Fruit fly (Drosophila melanogaster) whole organism, embryonic: ENCODE data around the gene CG13694.

ENCODE experiments used
- Aef1 ChIP-seq: fragments of 200-800 bp; sonication (Bioruptor generic); IDR thresholded peaks from 3 replicates; pipeline ENCODE4 v1.3.6; 2022; ENCODE audit warnings: missing biosample characterization, missing genetic modification characterization
- Asciz ChIP-seq: fragments of 200-800 bp; sonication (Bioruptor generic); optimal IDR thresholded peaks from 2 replicates; lab custom pipeline; 2017; ENCODE audit warnings: missing biosample characterization, mild to moderate bottlenecking, missing genetic modification characterization, missing genetic modification reagents
- Atf6 ChIP-seq: fragments of 200-800 bp; sonication (Bioruptor generic); IDR thresholded peaks from 2 replicates; pipeline ENCODE4 v1.3.6; 2022; ENCODE audit warnings: missing biosample characterization, missing genetic modification characterization
- Bgb ChIP-seq: fragments of 200-800 bp; sonication (Bioruptor generic); IDR thresholded peaks from 2 replicates; pipeline ENCODE4 v1.3.6; 2022; ENCODE audit warnings: missing biosample characterization, missing genetic modification characterization; ENCODE audit not compliant: partially characterized antibody
- Blimp-1 ChIP-seq: fragments of 200-800 bp; sonication (Bioruptor generic); optimal IDR thresholded peaks from 3 replicates; lab custom pipeline; 2018; ENCODE audit warnings: missing biosample characterization, missing genetic modification characterization, mild to moderate bottlenecking, moderate library complexity, missing genetic modification reagents
- CG10543 ChIP-seq: fragments of 200-800 bp; sonication (Bioruptor generic); optimal IDR thresholded peaks from 3 replicates; lab custom pipeline; 2017; ENCODE audit warnings: missing biosample characterization, mild to moderate bottlenecking, missing genetic modification characterization, moderate library complexity
- CG10565 ChIP-seq: fragments of 200-800 bp; sonication (Bioruptor generic); optimal IDR thresholded peaks from 3 replicates; lab custom pipeline; 2016; ENCODE audit warnings: missing biosample characterization, mild to moderate bottlenecking, missing genetic modification characterization
- CG12236 ChIP-seq: fragments of 200-800 bp; sonication (Bioruptor generic); optimal IDR thresholded peaks from 2 replicates; lab custom pipeline; 2016; ENCODE audit warnings: missing biosample characterization, missing genetic modification characterization
- CG12942 ChIP-seq: fragments of 200-800 bp; sonication (Bioruptor generic); optimal IDR thresholded peaks from 3 replicates; lab custom pipeline; 2016; ENCODE audit warnings: missing biosample characterization, missing genetic modification characterization
- CG13894 ChIP-seq: fragments of 200-800 bp; sonication (Bioruptor generic); optimal IDR thresholded peaks from 3 replicates; lab custom pipeline; 2018; ENCODE audit warnings: missing biosample characterization, mild to moderate bottlenecking, missing genetic modification characterization, moderate library complexity
- CG14667 ChIP-seq: fragments of 200-800 bp; sonication (Bioruptor generic); IDR thresholded peaks from 2 replicates; pipeline ENCODE4 v1.3.6; 2022; ENCODE audit warnings: missing biosample characterization, missing genetic modification characterization
- CG1603 ChIP-seq: fragments of 200-800 bp; sonication (Bioruptor generic); optimal IDR thresholded peaks from 2 replicates; lab custom pipeline; 2019; ENCODE audit warnings: missing biosample characterization, mild to moderate bottlenecking, missing genetic modification characterization, moderate library complexity
- CG1647 ChIP-seq: fragments of 200-800 bp; sonication (Bioruptor generic); optimal IDR thresholded peaks from 3 replicates; lab custom pipeline; 2016; ENCODE audit warnings: missing biosample characterization, missing genetic modification characterization
- CG16813 ChIP-seq: fragments of 200-800 bp; sonication (Bioruptor generic); IDR thresholded peaks from 3 replicates; pipeline ENCODE4 v1.3.6; 2022; ENCODE audit warnings: missing biosample characterization, missing genetic modification characterization; ENCODE audit not compliant: partially characterized antibody
- CG18476 ChIP-seq: fragments of 200-800 bp; sonication (Bioruptor generic); optimal IDR thresholded peaks from 2 replicates; lab custom pipeline; 2016; ENCODE audit warnings: missing biosample characterization, mild to moderate bottlenecking, missing genetic modification characterization
- CG18619 ChIP-seq: fragments of 200-800 bp; sonication (Bioruptor generic); optimal IDR thresholded peaks from 3 replicates; lab custom pipeline; 2017; ENCODE audit warnings: missing biosample characterization, mild to moderate bottlenecking, missing genetic modification characterization
- CG2129 ChIP-seq: fragments of 200-800 bp; sonication (Bioruptor generic); IDR thresholded peaks from 2 replicates; pipeline ENCODE4 v1.3.6; 2022; ENCODE audit warnings: missing biosample characterization, missing genetic modification characterization; ENCODE audit not compliant: partially characterized antibody
- CG2889 ChIP-seq: fragments of 200-800 bp; sonication (Bioruptor generic); IDR thresholded peaks from 3 replicates; pipeline ENCODE4 v1.3.6; 2022; ENCODE audit warnings: missing biosample characterization, missing genetic modification characterization
- CG31224 ChIP-seq: fragments of 200-800 bp; sonication (Bioruptor generic); IDR thresholded peaks from 2 replicates; pipeline ENCODE4 v1.3.6; 2022; ENCODE audit warnings: missing biosample characterization, missing genetic modification characterization
- CG31365 ChIP-seq: fragments of 200-800 bp; sonication (Bioruptor generic); optimal IDR thresholded peaks from 2 replicates; lab custom pipeline; 2018; ENCODE audit warnings: missing biosample characterization, mild to moderate bottlenecking, missing genetic modification characterization
- CG3163 ChIP-seq: fragments of 200-800 bp; sonication (Bioruptor generic); optimal IDR thresholded peaks from 3 replicates; lab custom pipeline; 2016; ENCODE audit warnings: missing biosample characterization, missing genetic modification characterization
- CG3407 ChIP-seq: fragments of 200-800 bp; sonication (Bioruptor generic); optimal IDR thresholded peaks from 2 replicates; lab custom pipeline; 2018; ENCODE audit warnings: missing biosample characterization, mild to moderate bottlenecking, missing genetic modification characterization
- CG34224 ChIP-seq: fragments of 200-800 bp; sonication (Bioruptor generic); IDR thresholded peaks from 3 replicates; pipeline ENCODE4 v1.3.6; 2022; ENCODE audit warnings: missing biosample characterization, missing genetic modification characterization; ENCODE audit not compliant: partially characterized antibody
- CG34376 ChIP-seq: fragments of 200-800 bp; sonication (Bioruptor generic); optimal IDR thresholded peaks from 2 replicates; lab custom pipeline; 2018; ENCODE audit warnings: missing biosample characterization, mild to moderate bottlenecking, missing genetic modification characterization
- CG3995 ChIP-seq: fragments of 200-800 bp; sonication (Bioruptor generic); optimal IDR thresholded peaks from 3 replicates; lab custom pipeline; 2016; ENCODE audit warnings: missing biosample characterization, missing genetic modification characterization
- CG4360 ChIP-seq: fragments of 200-800 bp; sonication (Bioruptor generic); IDR thresholded peaks from 2 replicates; pipeline ENCODE4 v1.3.6; 2022; ENCODE audit warnings: missing biosample characterization, missing genetic modification characterization
- CG7963 ChIP-seq: fragments of 200-800 bp; sonication (Bioruptor generic); IDR thresholded peaks from 3 replicates; pipeline ENCODE4 v1.3.6; 2022; ENCODE audit warnings: missing biosample characterization, missing genetic modification characterization; ENCODE audit not compliant: partially characterized antibody
- CG8924 ChIP-seq: fragments of 200-800 bp; optimal IDR thresholded peaks from 3 replicates; lab custom pipeline; 2019; ENCODE audit warnings: missing biosample characterization, mild to moderate bottlenecking, missing genetic modification characterization, moderate library complexity
- Dref ChIP-seq: fragments of 200-800 bp; sonication (Bioruptor generic); IDR thresholded peaks from 2 replicates; pipeline ENCODE4 v1.3.6; 2022; ENCODE audit warnings: missing biosample characterization, missing genetic modification characterization
- E2f1 ChIP-seq: fragments of 200-800 bp; sonication (Bioruptor generic); IDR thresholded peaks from 2 replicates; pipeline ENCODE4 v1.3.6; 2022; ENCODE audit warnings: missing biosample characterization, missing genetic modification characterization
- H15 ChIP-seq: fragments of 200-800 bp; sonication (Bioruptor generic); IDR thresholded peaks from 3 replicates; pipeline ENCODE4 v1.3.6; 2022; ENCODE audit warnings: missing biosample characterization, missing genetic modification characterization
- HHEX ChIP-seq: fragments of 200-800 bp; sonication (Bioruptor generic); optimal IDR thresholded peaks from 3 replicates; lab custom pipeline; 2017; ENCODE audit warnings: missing biosample characterization, mild to moderate bottlenecking, missing genetic modification characterization, missing genetic modification reagents
- Hsf ChIP-seq: fragments of 200-800 bp; sonication (Bioruptor generic); optimal IDR thresholded peaks from 3 replicates; lab custom pipeline; 2016; ENCODE audit warnings: missing biosample characterization, missing genetic modification characterization
- Lpt ChIP-seq: fragments of >200 bp; optimal IDR thresholded peaks from 2 replicates; lab custom pipeline; 2018; ENCODE audit warnings: missing biosample characterization, missing genetic modification characterization
- Poxn ChIP-seq: fragments of 200-800 bp; sonication (Bioruptor generic); IDR thresholded peaks from 2 replicates; pipeline ENCODE4 v1.3.6; 2022; ENCODE audit warnings: missing biosample characterization, missing genetic modification characterization
- Sox100B ChIP-seq: fragments of 200-800 bp; sonication (Bioruptor generic); optimal IDR thresholded peaks from 3 replicates; lab custom pipeline; 2018; ENCODE audit warnings: missing biosample characterization, mild to moderate bottlenecking, missing genetic modification characterization
- bcd ChIP-seq: fragments of 200-800 bp; sonication (Bioruptor generic); optimal IDR thresholded peaks from 2 replicates; lab custom pipeline; 2017; ENCODE audit warnings: missing biosample characterization, mild to moderate bottlenecking, missing genetic modification characterization
- bigmax ChIP-seq: fragments of 200-800 bp; sonication (Bioruptor generic); optimal IDR thresholded peaks from 2 replicates; lab custom pipeline; 2018; ENCODE audit warnings: missing biosample characterization, mild to moderate bottlenecking, missing genetic modification characterization
- cas ChIP-seq: fragments of 200-800 bp; sonication (Bioruptor generic); IDR thresholded peaks from 2 replicates; pipeline ENCODE4 v1.3.6; 2022; ENCODE audit warnings: missing biosample characterization, missing genetic modification characterization
- jigr1 ChIP-seq: fragments of 200-800 bp; sonication (Bioruptor generic); IDR thresholded peaks from 3 replicates; pipeline ENCODE4 v1.3.6; 2022; ENCODE audit warnings: missing biosample characterization, missing genetic modification characterization
- lab ChIP-seq: fragments of 200-800 bp; sonication (Bioruptor generic); optimal IDR thresholded peaks from 3 replicates; lab custom pipeline; 2017; ENCODE audit warnings: missing biosample characterization, missing genetic modification characterization, mild to moderate bottlenecking, moderate library complexity, missing genetic modification reagents
- lola ChIP-seq, 3 experiments: fragments of >200 bp in 2 of 3; fragments of 200-800 bp in 1 of 3; sonication (Bioruptor generic) in 1 of 3; optimal IDR thresholded peaks; 2 replicates each; lab custom pipeline; 2017 to 2019; ENCODE audit warnings: missing biosample characterization in 3 of 3, missing genetic modification characterization in 3 of 3, mild to moderate bottlenecking in 1 of 3, moderate library complexity in 1 of 3
- prd ChIP-seq, 3 experiments: fragments of >200 bp in 2 of 3; fragments of 200-800 bp in 1 of 3; sonication (Bioruptor generic) in 1 of 3; optimal IDR thresholded peaks in 2 of 3; IDR thresholded peaks in 1 of 3; 2 replicates in 2 of 3; 3 replicates in 1 of 3; pipeline versions ENCODE4 v1.3.6 to Lab custom; 2017 to 2022; ENCODE audit warnings: missing biosample characterization in 1 of 3, missing genetic modification characterization in 1 of 3
- sr ChIP-seq: fragments of 200-800 bp; sonication (Bioruptor generic); IDR thresholded peaks from 3 replicates; pipeline ENCODE4 v1.3.6; 2022; ENCODE audit warnings: missing biosample characterization, missing genetic modification characterization
- stwl ChIP-seq: fragments of 200-800 bp; sonication (Bioruptor generic); optimal IDR thresholded peaks from 3 replicates; lab custom pipeline; 2018; ENCODE audit warnings: missing biosample characterization, mild to moderate bottlenecking, missing genetic modification characterization, moderate library complexity
- zf30C ChIP-seq: fragments of 200-800 bp; sonication (Bioruptor generic); optimal IDR thresholded peaks from 3 replicates; lab custom pipeline; 2018; ENCODE audit warnings: missing biosample characterization, mild to moderate bottlenecking, missing genetic modification characterization
- zfh2 ChIP-seq: fragments of 200-800 bp; sonication (Bioruptor generic); optimal IDR thresholded peaks from 2 replicates; lab custom pipeline; 2016; ENCODE audit warnings: missing biosample characterization, missing genetic modification characterization

The CG13694 gene

DNA sequence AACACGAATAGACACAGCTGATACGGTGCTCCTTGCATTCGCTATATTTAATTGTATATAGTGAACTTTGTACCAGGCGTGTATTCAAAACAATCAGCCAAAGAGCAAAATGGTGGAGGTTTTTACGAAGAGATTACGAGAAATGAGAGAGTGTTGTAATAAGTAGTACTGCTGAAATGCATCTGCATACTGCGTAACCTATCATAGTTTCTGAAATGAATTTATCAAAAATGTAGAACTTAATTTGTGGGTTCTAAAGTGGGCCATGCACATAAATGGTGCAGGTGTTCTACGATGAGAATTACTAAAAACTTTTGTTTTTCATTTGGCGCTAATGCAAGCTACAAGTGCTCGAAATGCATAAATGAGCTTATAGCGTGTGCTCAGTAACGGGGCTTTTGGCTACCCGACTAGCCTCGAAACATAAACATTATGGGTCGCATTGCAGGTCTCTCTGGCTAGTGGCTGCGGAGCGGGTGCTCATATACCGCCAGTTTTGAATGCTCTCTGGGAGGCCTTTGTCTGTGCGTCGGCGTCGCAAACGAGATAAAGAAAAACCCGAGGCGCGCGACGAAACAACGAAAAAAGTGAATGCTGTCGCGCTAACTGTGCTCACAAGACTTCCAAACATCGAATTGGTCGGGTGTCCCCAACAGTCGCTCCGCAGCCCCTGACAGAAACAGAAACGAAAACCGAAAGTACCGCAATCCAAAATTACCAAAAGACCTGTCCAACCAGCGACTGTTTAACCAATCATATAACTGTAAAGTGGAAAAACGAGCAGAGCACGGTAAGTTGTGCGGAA is 15.4 kb upstream of the CG13694 start, which contains the start of gene Gs1 (continued):
- TF ChIP-seq CG2129 (GFP tag; lab: Robert Waterston, UW) (no peak), CG16813 (GFP tag; lab: Robert Waterston, UW) (no peak), jigr1 (no peak), H15 (GFP tag; lab: Robert Waterston, UW) (no peak), CG10565 (no peak), CG3407 (GFP tag; lab: Kevin White, UChicago) (peak; percentile 16), CG3163 (GFP tag; lab: Kevin White, UChicago) (no peak), CG3995 (GFP tag; lab: Kevin White, UChicago) (no peak), CG8924 (tag; lab: Kevin White, UChicago) (no peak), CG7963 (no peak), Asciz (peak; percentile 15), Bgb (GFP tag; lab: Robert Waterston, UW) (peak; percentile 50; the same call in 1 of the 2 replicates), CG4360 (GFP tag; lab: Robert Waterston, UW) (no peak), CG2889 (GFP tag; lab: Robert Waterston, UW) (no peak), sr (GFP tag; lab: Robert Waterston, UW) (peak; percentile 70; the same call in 2 of the 3 replicates), prd (optimal IDR thresholded peaks at IDR 0.05; lab: Kevin White, UChicago) (no peak), prd (GFP tag; IDR thresholded peaks at IDR 0.05; lab: Robert Waterston, UW) (no peak), zf30C (GFP tag; lab: Kevin White, UChicago) (no peak), lab (GFP tag; lab: Kevin White, UChicago) (peak; percentile 81), E2f1 (GFP tag; lab: Robert Waterston, UW) (no peak), CG31365 (tag; lab: Kevin White, UChicago) (peak; percentile 30), bigmax (GFP tag; lab: Kevin White, UChicago) (no peak), CG1647 (GFP tag; lab: Kevin White, UChicago) (no peak), Dref (GFP tag; lab: Robert Waterston, UW) (no peak), CG10543 (GFP tag; lab: Kevin White, UChicago) (peak; percentile 89), stwl (tag; lab: Kevin White, UChicago) (peak; percentile 70), HHEX (GFP tag; lab: Kevin White, UChicago) (peak; percentile 34), CG14667 (GFP tag; lab: Robert Waterston, UW) (no peak), CG18476 (no peak), Atf6 (GFP tag; lab: Robert Waterston, UW) (peak; percentile 64; the same call in 1 of the 2 replicates), CG31224 (GFP tag; lab: Robert Waterston, UW) (no peak)

DNA sequence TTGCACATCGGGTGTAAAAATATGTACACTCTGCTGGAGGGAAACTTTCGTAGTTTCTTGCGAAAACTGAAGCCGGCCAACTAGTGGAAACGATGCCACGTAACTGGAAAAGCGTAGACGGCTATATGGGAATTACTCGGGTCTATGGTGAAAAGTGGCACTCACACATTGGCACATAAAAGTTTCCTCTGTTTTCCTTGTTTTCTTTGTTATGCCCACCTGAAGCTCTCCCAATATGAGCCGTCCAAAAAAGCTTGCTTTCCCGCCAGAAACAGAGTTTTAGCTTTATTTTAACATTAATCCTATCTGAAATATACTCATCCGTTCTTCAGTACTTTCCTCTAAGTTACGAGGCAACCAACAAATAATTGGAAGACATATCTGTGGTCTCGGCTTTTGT is 14.4 kb upstream of the CG13694 start, which contains the start of gene CG3164:
CG3164 (minus strand) TSS at position 101 of the 400 bp plus-strand sequence.
- TF ChIP-seq Lpt (GFP tag; lab: Kevin White, UChicago): no peak
- peak in 1 of 3 experiments; percentile 22 for TF ChIP-seq lola (GFP tag; optimal IDR thresholded peaks at IDR 0.05; lab: Kevin White, UChicago)
- TF ChIP-seq CG18619 (GFP tag; lab: Kevin White, UChicago): no peak
- no peak for TF ChIP-seq Hsf (GFP tag; lab: Kevin White, UChicago)
- no peak for TF ChIP-seq zfh2 (GFP tag; lab: Kevin White, UChicago)
- TF ChIP-seq CG34376 (GFP tag; lab: Kevin White, UChicago): no peak
- no peak for TF ChIP-seq Poxn
- no peak for TF ChIP-seq bcd
- TF ChIP-seq CG1603 (tag; lab: Kevin White, UChicago): no peak
- TF ChIP-seq CG34224: no peak
- no peak for TF ChIP-seq Blimp-1 (GFP tag; lab: Kevin White, UChicago)
- TF ChIP-seq Sox100B (GFP tag; lab: Kevin White, UChicago): no peak
- TF ChIP-seq Aef1 (GFP tag; lab: Robert Waterston, UW): no peak
- no peak for TF ChIP-seq CG12942
- peak; percentile 76 for TF ChIP-seq CG13894 (tag; lab: Kevin White, UChicago)
- no peak for TF ChIP-seq CG12236 (GFP tag; lab: Kevin White, UChicago)
- TF ChIP-seq cas (GFP tag; lab: Robert Waterston, UW): no peak
